Worm (Caenorhabditis elegans) whole organism, mixed stage, embryonic: ENCODE data around the gene K04H4.5.

Source experiments
- lin-13 ChIP-seq: fragments of 150-350 bp; optimal IDR thresholded peaks from 2 replicates; lab custom pipeline; 2014; ENCODE audit warnings: missing biosample characterization, missing genetic modification characterization
- nhr-28 ChIP-seq: fragments of 150-350 bp; optimal IDR thresholded peaks from 2 replicates; lab custom pipeline; 2014; ENCODE audit warnings: missing biosample characterization, missing genetic modification characterization
- nhr-76 ChIP-seq: sonication (generic microtip); optimal IDR thresholded peaks from 2 replicates; lab custom pipeline; 2017; ENCODE audit warnings: missing biosample characterization, missing genetic modification characterization
- sem-2 ChIP-seq: fragments of 200-800 bp; sonication (Bioruptor generic); optimal IDR thresholded peaks from 2 replicates; lab custom pipeline; 2018; ENCODE audit warnings: mild to moderate bottlenecking, missing genetic modification characterization, missing compliant biosample characterization
- unc-39 ChIP-seq: fragments of 150-350 bp; optimal IDR thresholded peaks from 2 replicates; lab custom pipeline; 2014; ENCODE audit warnings: missing biosample characterization, missing genetic modification characterization
- ztf-11 ChIP-seq: fragments of 150-350 bp; optimal IDR thresholded peaks from 2 replicates; lab custom pipeline; 2014; ENCODE audit warnings: missing biosample characterization, missing genetic modification characterization

- TF ChIP-seq unc-39 (tag; lab: Kevin White, UChicago): no peak
- no peak for TF ChIP-seq sem-2 (GFP tag; lab: Kevin White, UChicago)
- no peak for TF ChIP-seq lin-13
- TF ChIP-seq nhr-76 (tag; lab: Kevin White, UChicago): no peak
- TF ChIP-seq ztf-11: no peak
- TF ChIP-seq nhr-28 (tag; lab: Kevin White, UChicago): no peak
Observed at ce11 chrIII:9355412-9355969, 3.7 kb upstream of the K04H4.5 start, which contains the start of gene chtb-1.
